Worm (Caenorhabditis elegans) whole organism, late embryonic: ENCODE results near the gene nas-11.
A peak's percentile ranks its signal among the peaks of the same experiment; 100 is the strongest.

Source experiments
- C38D4.7 ChIP-seq: fragments of 200-800 bp; sonication (Bioruptor generic); optimal IDR thresholded peaks from 2 replicates; lab custom pipeline; 2018; ENCODE audit warnings: mild to moderate bottlenecking, missing genetic modification characterization, moderate library complexity, missing compliant biosample characterization
- K09A11.1 ChIP-seq: sonication (generic microtip); optimal IDR thresholded peaks from 2 replicates; lab custom pipeline; 2017; ENCODE audit warnings: antibody characterized with exemption, mild to moderate bottlenecking, missing genetic modification characterization, missing compliant biosample characterization; ENCODE audit not compliant: insufficient read depth
- T23F11.4 ChIP-seq: fragments of 200-800 bp; sonication (Bioruptor generic); optimal IDR thresholded peaks from 2 replicates; lab custom pipeline; 2018; ENCODE audit warnings: mild to moderate bottlenecking, missing genetic modification characterization, missing compliant biosample characterization
- Y22D7AL.16 ChIP-seq: sonication (generic microtip); optimal IDR thresholded peaks from 2 replicates; lab custom pipeline; 2016; ENCODE audit warnings: missing genetic modification characterization, missing compliant biosample characterization
- ama-1 ChIP-seq: fragments of 150-350 bp; optimal IDR thresholded peaks from 2 replicates; lab custom pipeline; 2014
- ceh-14 ChIP-seq: sonication (generic microtip); optimal IDR thresholded peaks from 2 replicates; lab custom pipeline; 2016; ENCODE audit warnings: missing genotype, missing genetic modification characterization, missing compliant biosample characterization
- ceh-19 ChIP-seq: fragments of 200-800 bp; sonication (Bioruptor generic); optimal IDR thresholded peaks from 2 replicates; lab custom pipeline; 2018; ENCODE audit warnings: mild to moderate bottlenecking, missing genetic modification characterization, missing compliant biosample characterization
- ceh-24 ChIP-seq: sonication (generic microtip); optimal IDR thresholded peaks from 2 replicates; lab custom pipeline; 2016; ENCODE audit warnings: mild to moderate bottlenecking, missing genetic modification characterization, missing compliant biosample characterization
- elt-2 ChIP-seq: sonication (generic microtip); optimal IDR thresholded peaks from 2 replicates; lab custom pipeline; 2016; ENCODE audit warnings: missing genetic modification reagents, missing genetic modification characterization, missing compliant biosample characterization
- elt-4 ChIP-seq: sonication (generic microtip); optimal IDR thresholded peaks from 2 replicates; lab custom pipeline; 2016; ENCODE audit warnings: missing genetic modification characterization, missing compliant biosample characterization
- eyg-1 ChIP-seq: sonication (generic microtip); optimal IDR thresholded peaks from 2 replicates; lab custom pipeline; 2016; ENCODE audit warnings: missing genotype, missing genetic modification characterization, missing compliant biosample characterization
- fkh-6 ChIP-seq: sonication (generic microtip); optimal IDR thresholded peaks from 2 replicates; lab custom pipeline; 2016; ENCODE audit warnings: missing genetic modification characterization, missing compliant biosample characterization
- hlh-13 ChIP-seq: fragments of 200-800 bp; sonication (Bioruptor generic); optimal IDR thresholded peaks from 2 replicates; lab custom pipeline; 2018; ENCODE audit warnings: mild to moderate bottlenecking, missing genetic modification characterization, missing compliant biosample characterization
- hlh-30 ChIP-seq: sonication (generic microtip); optimal IDR thresholded peaks from 2 replicates; lab custom pipeline; 2017; ENCODE audit warnings: antibody characterized with exemption, missing genetic modification characterization, missing compliant biosample characterization; ENCODE audit not compliant: insufficient read depth
- hlh-6 ChIP-seq: sonication (generic microtip); optimal IDR thresholded peaks from 2 replicates; lab custom pipeline; 2016; ENCODE audit warnings: missing genotype, missing genetic modification characterization, missing compliant biosample characterization
- madf-2 ChIP-seq: sonication (generic microtip); optimal IDR thresholded peaks from 2 replicates; lab custom pipeline; 2017; ENCODE audit warnings: missing genetic modification characterization, missing compliant biosample characterization
- nhr-11 ChIP-seq: fragments of 150-350 bp; optimal IDR thresholded peaks from 2 replicates; lab custom pipeline; 2014; ENCODE audit warnings: missing biosample characterization, missing genetic modification characterization
- nhr-232 ChIP-seq: sonication (generic microtip); optimal IDR thresholded peaks from 2 replicates; lab custom pipeline; 2016; ENCODE audit warnings: missing genetic modification characterization, missing compliant biosample characterization
- npax-4 ChIP-seq: sonication (generic microtip); optimal IDR thresholded peaks from 2 replicates; lab custom pipeline; 2016; ENCODE audit warnings: missing genetic modification characterization, missing compliant biosample characterization
- pat-9 ChIP-seq: fragments of 200-800 bp; sonication (Bioruptor generic); optimal IDR thresholded peaks from 2 replicates; lab custom pipeline; 2018; ENCODE audit warnings: mild to moderate bottlenecking, missing genetic modification characterization, moderate library complexity, missing compliant biosample characterization
- pqm-1 ChIP-seq: sonication (generic microtip); optimal IDR thresholded peaks from 2 replicates; lab custom pipeline; 2016; ENCODE audit warnings: missing genetic modification characterization, missing compliant biosample characterization
- syd-9 ChIP-seq: sonication (generic microtip); optimal IDR thresholded peaks from 2 replicates; lab custom pipeline; 2016; ENCODE audit warnings: mild to moderate bottlenecking, missing genetic modification characterization, moderate library complexity, missing compliant biosample characterization
- tbx-2 ChIP-seq: sonication (generic microtip); optimal IDR thresholded peaks from 2 replicates; lab custom pipeline; 2016; ENCODE audit warnings: missing genetic modification characterization, missing compliant biosample characterization
- ttx-3 ChIP-seq: sonication (generic microtip); optimal IDR thresholded peaks from 2 replicates; lab custom pipeline; 2016; ENCODE audit warnings: missing genetic modification reagents, missing genetic modification characterization, missing compliant biosample characterization
- unc-3 ChIP-seq, 2 experiments: fragments of 200-800 bp in 1 of 2; sonication (Bioruptor generic) in 1 of 2; sonication (generic microtip) in 1 of 2; conservative IDR thresholded peaks in 1 of 2; optimal IDR thresholded peaks in 1 of 2; 2 replicates each; pipeline versions ENCODE4 v1.3.6 to Lab custom; 2016 to 2022; ENCODE audit warnings: missing compliant biosample characterization in 2 of 2, missing genetic modification characterization in 2 of 2, missing genetic modification reagents in 1 of 2
- unc-42 ChIP-seq: sonication (generic microtip); optimal IDR thresholded peaks from 2 replicates; lab custom pipeline; 2016; ENCODE audit warnings: missing genotype, missing genetic modification characterization, missing compliant biosample characterization
- unc-55 ChIP-seq: sonication (generic microtip); optimal IDR thresholded peaks from 2 replicates; lab custom pipeline; 2017; ENCODE audit warnings: missing biosample characterization, missing genetic modification reagents, missing genetic modification characterization
- zip-5 ChIP-seq: sonication (generic microtip); optimal IDR thresholded peaks from 2 replicates; lab custom pipeline; 2016; ENCODE audit warnings: missing genetic modification characterization, missing compliant biosample characterization

The nas-11 gene

ce11 chrX:6728820-6729396 lies 15.5 kb downstream of the nas-11 start:
- peak; percentile 24 for TF ChIP-seq unc-42
- no peak for TF ChIP-seq pat-9 (tag; lab: Kevin White, UChicago)

ce11 chrX:6729593-6729992 lies 16.2 kb downstream of the nas-11 start, which contains the start of gene K11G12.6:
Gene K11G12.6, minus strand, starts transcription at chrX:6729657.
- no peak for TF ChIP-seq ama-1 (lab: Kevin White, UChicago)
- no peak for TF ChIP-seq nhr-11 (tag; lab: Kevin White, UChicago)
- TF ChIP-seq unc-42 = no peak
- no peak for TF ChIP-seq T23F11.4
- TF ChIP-seq madf-2 (tag; lab: Kevin White, UChicago) = no peak
- no peak for TF ChIP-seq C38D4.7 (GFP tag; lab: Kevin White, UChicago)
- no peak for TF ChIP-seq npax-4 (tag; lab: Kevin White, UChicago)
- TF ChIP-seq ttx-3 (tag; lab: Kevin White, UChicago) = no peak
- TF ChIP-seq tbx-2 (tag; lab: Kevin White, UChicago) = no peak
- no peak for TF ChIP-seq Y22D7AL.16 (tag; lab: Kevin White, UChicago)
- no peak for TF ChIP-seq K09A11.1
- TF ChIP-seq hlh-6 (tag; lab: Kevin White, UChicago) = no peak
- TF ChIP-seq pat-9 (tag; lab: Kevin White, UChicago) = no peak
- no peak for TF ChIP-seq elt-4 (tag; lab: Kevin White, UChicago)
- TF ChIP-seq hlh-13 (GFP tag; lab: Kevin White, UChicago) = no peak
- TF ChIP-seq unc-55 = no peak
- TF ChIP-seq ceh-14 (tag; lab: Kevin White, UChicago) = no peak
- TF ChIP-seq, all 69 proteins: peak for 0

ce11 chrX:6733201-6733600 lies 19.8 kb downstream of the nas-11 start, which contains the start of gene R03E9.2:
Gene R03E9.2, minus strand, starts transcription at chrX:6733301.
- TF ChIP-seq ceh-19 (GFP tag; lab: Kevin White, UChicago) (no peak), nhr-232 (tag; lab: Kevin White, UChicago) (no peak), zip-5 (no peak), npax-4 (tag; lab: Kevin White, UChicago) (no peak), unc-3 (GFP tag; conservative IDR thresholded peaks at IDR 0.05; lab: Robert Waterston, UW) (no peak), unc-3 (tag; optimal IDR thresholded peaks at IDR 0.05; lab: Kevin White, UChicago) (no peak), hlh-13 (GFP tag; lab: Kevin White, UChicago) (no peak), elt-2 (tag; lab: Kevin White, UChicago) (no peak), syd-9 (tag; lab: Kevin White, UChicago) (no peak), madf-2 (tag; lab: Kevin White, UChicago) (no peak), tbx-2 (tag; lab: Kevin White, UChicago) (no peak), elt-4 (tag; lab: Kevin White, UChicago) (no peak), ceh-24 (tag; lab: Kevin White, UChicago) (no peak)

DNA sequence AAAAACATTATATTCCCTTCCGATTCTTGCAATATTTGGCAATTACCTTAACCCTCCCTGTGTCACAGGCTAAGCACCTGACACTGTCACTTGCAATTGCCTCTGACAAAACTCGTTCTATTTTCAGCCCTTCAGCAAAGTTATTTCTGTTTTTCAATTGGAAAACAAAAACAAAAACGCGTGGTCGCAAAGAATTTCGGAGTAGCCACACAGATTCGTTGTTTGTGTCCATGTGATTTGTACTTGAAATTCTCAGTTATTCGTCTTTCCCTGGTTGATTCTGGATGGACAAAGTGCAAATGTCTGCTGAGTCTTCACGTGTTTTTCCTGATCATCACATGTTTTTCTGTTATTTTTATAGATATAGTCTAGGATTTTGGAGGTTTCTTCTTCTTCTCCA lies 22.1 kb downstream of the nas-11 start:
- TF ChIP-seq hlh-30 (tag; lab: Kevin White, UChicago) = peak; percentile 13
- TF ChIP-seq unc-3 (GFP tag; conservative IDR thresholded peaks at IDR 0.05; lab: Robert Waterston, UW) = no peak
- no peak for TF ChIP-seq unc-3 (tag; optimal IDR thresholded peaks at IDR 0.05; lab: Kevin White, UChicago)

DNA sequence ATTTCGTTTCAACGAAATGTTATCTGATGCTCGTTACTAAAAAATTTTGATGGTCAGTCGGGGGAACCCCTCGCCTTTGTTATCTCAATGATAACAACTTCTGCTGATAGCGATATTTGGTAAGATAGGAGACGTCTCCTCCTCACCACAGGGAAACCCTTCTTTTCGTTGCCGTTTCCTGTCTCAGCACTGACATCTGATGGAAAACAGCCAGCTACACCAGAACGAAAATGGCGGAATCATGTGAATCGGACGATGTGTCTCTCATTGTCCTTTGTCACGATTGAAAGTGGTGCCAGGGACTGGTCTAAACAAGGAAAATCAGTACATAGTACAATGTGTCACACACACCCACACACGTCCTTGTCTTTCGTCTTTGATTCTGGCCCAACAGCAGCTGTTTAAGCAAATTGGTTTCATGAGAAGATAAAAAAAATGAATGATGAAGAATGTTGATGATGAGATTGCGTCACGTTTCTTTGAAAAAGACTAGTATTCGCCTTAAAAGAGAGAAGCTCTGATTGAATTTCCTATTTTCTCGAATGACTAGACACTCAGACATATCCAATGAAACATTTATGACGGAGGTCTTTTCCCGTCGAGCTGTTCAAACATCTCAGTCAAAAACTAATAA lies 23.1 kb downstream of the nas-11 start:
- peak; percentile 63 for TF ChIP-seq unc-42
- TF ChIP-seq ttx-3 (tag; lab: Kevin White, UChicago) = no peak
- TF ChIP-seq elt-2 (tag; lab: Kevin White, UChicago) = peak; percentile 94
- TF ChIP-seq eyg-1 = no peak
- TF ChIP-seq pqm-1 (tag; lab: Kevin White, UChicago) = peak; percentile 11
- no peak for TF ChIP-seq fkh-6 (tag; lab: Kevin White, UChicago)
- TF ChIP-seq hlh-6 (tag; lab: Kevin White, UChicago) = no peak
